Fruit fly (Drosophila melanogaster) whole organism, wandering third instar larva: Measurements from ENCODE around the gene Mst36Fa.
A peak's percentile ranks its signal among the peaks of the same experiment; 100 is the strongest.

Experiments
- CG32264 ChIP-seq: fragments of 200-800 bp; sonication (Bioruptor generic); optimal IDR thresholded peaks from 2 replicates; lab custom pipeline; 2016; ENCODE audit warnings: missing biosample characterization, missing genetic modification characterization
- CG9705 ChIP-seq: fragments of 200-800 bp; sonication (Bioruptor generic); optimal IDR thresholded peaks from 2 replicates; lab custom pipeline; 2018; ENCODE audit warnings: missing biosample characterization, mild to moderate bottlenecking, missing genetic modification characterization
- CrebA ChIP-seq: fragments of 200-800 bp; sonication (Bioruptor generic); optimal IDR thresholded peaks from 2 replicates; lab custom pipeline; 2016; ENCODE audit warnings: missing biosample characterization, mild to moderate bottlenecking, missing genetic modification characterization, borderline replicate concordance
- Dfd ChIP-seq: fragments of >200 bp; optimal IDR thresholded peaks from 2 replicates; lab custom pipeline; 2017; ENCODE audit warnings: missing biosample characterization, missing genetic modification characterization
- GATAd ChIP-seq: sonication (Bioruptor generic); optimal IDR thresholded peaks from 2 replicates; lab custom pipeline; 2016; ENCODE audit warnings: missing biosample characterization, missing genetic modification characterization
- HLH106 ChIP-seq: fragments of 200-800 bp; optimal IDR thresholded peaks from 3 replicates; lab custom pipeline; 2019; ENCODE audit warnings: missing biosample characterization, mild to moderate bottlenecking, missing genetic modification characterization, moderate library complexity
- Hnf4 ChIP-seq: fragments of 200-800 bp; sonication (Bioruptor generic); optimal IDR thresholded peaks from 2 replicates; lab custom pipeline; 2016; ENCODE audit warnings: missing biosample characterization, mild to moderate bottlenecking, missing genetic modification characterization
- Hr78 ChIP-seq: fragments of >200 bp; optimal IDR thresholded peaks from 2 replicates; lab custom pipeline; 2017; ENCODE audit warnings: missing biosample characterization, missing genetic modification characterization
- Hr83 ChIP-seq: fragments of 200-300 bp; sonication (Bioruptor generic); optimal IDR thresholded peaks from 2 replicates; lab custom pipeline; 2016; ENCODE audit warnings: missing biosample characterization, mild to moderate bottlenecking, missing genetic modification characterization, moderate library complexity; ENCODE audit not compliant: poor library complexity, severe bottlenecking
- Jra ChIP-seq: sonication (Bioruptor generic); optimal IDR thresholded peaks from 2 replicates; lab custom pipeline; 2016; ENCODE audit warnings: missing biosample characterization, missing genetic modification characterization
- Myc ChIP-seq: fragments of >200 bp; optimal IDR thresholded peaks from 2 replicates; lab custom pipeline; 2017
- N ChIP-seq: fragments of >200 bp; optimal IDR thresholded peaks from 2 replicates; lab custom pipeline; 2018; ENCODE audit warnings: missing biosample characterization, missing external identifiers, missing genetic modification characterization
- OdsH ChIP-seq: fragments of 200-800 bp; sonication (Bioruptor generic); optimal IDR thresholded peaks from 2 replicates; lab custom pipeline; 2016; ENCODE audit warnings: missing biosample characterization, mild to moderate bottlenecking, missing genetic modification characterization
- Rel ChIP-seq, 2 experiments: fragments of 200-800 bp; sonication (Bioruptor generic) in 1 of 2; optimal IDR thresholded peaks; 2 replicates in 1 of 2; 3 replicates in 1 of 2; lab custom pipeline; 2016 to 2019; ENCODE audit warnings: mild to moderate bottlenecking in 2 of 2, missing biosample characterization in 2 of 2, missing genetic modification characterization in 2 of 2, moderate library complexity in 1 of 2
- Sp1 ChIP-seq: fragments of 200-800 bp; sonication (Bioruptor generic); optimal IDR thresholded peaks from 3 replicates; lab custom pipeline; 2019; ENCODE audit warnings: missing biosample characterization, mild to moderate bottlenecking, missing genetic modification characterization, moderate library complexity
- Vsx2 ChIP-seq: fragments of 200-300, 225-300 bp; sonication (Bioruptor generic); optimal IDR thresholded peaks from 2 replicates; lab custom pipeline; 2018; ENCODE audit warnings: missing biosample characterization, missing genetic modification characterization; ENCODE audit not compliant: partially characterized antibody
- br ChIP-seq: fragments of 200-800 bp; sonication (Bioruptor generic); optimal IDR thresholded peaks from 2 replicates; lab custom pipeline; 2016; ENCODE audit warnings: missing biosample characterization, missing genetic modification characterization
- brk ChIP-seq: fragments of 200-800 bp; sonication (Bioruptor generic); optimal IDR thresholded peaks from 2 replicates; lab custom pipeline; 2016; ENCODE audit warnings: missing biosample characterization, mild to moderate bottlenecking, missing genetic modification characterization
- dl ChIP-seq, 2 experiments: fragments of 175-275, 200-275 bp in 1 of 2; fragments of 200-275 bp in 1 of 2; sonication (Bioruptor generic); optimal IDR thresholded peaks; lab custom pipeline; 2018; ENCODE audit warnings: mild to moderate bottlenecking in 2 of 2, missing biosample characterization in 2 of 2, missing genetic modification characterization in 2 of 2, moderate library complexity in 2 of 2; ENCODE audit not compliant: partially characterized antibody in 2 of 2, insufficient read depth in 1 of 2
- dmrt93B ChIP-seq: fragments of 200-800 bp; sonication (Bioruptor generic); optimal IDR thresholded peaks from 2 replicates; lab custom pipeline; 2018; ENCODE audit warnings: missing biosample characterization, mild to moderate bottlenecking, missing genetic modification characterization
- ey ChIP-seq: fragments of 200-800 bp; sonication (Bioruptor generic); optimal IDR thresholded peaks from 2 replicates; lab custom pipeline; 2016; ENCODE audit warnings: missing biosample characterization, missing genetic modification characterization
- foxo ChIP-seq, 2 experiments: fragments of 200-800 bp; sonication (Bioruptor generic); optimal IDR thresholded peaks; 2 replicates in 1 of 2; 3 replicates in 1 of 2; lab custom pipeline; 2016 to 2017; ENCODE audit warnings: missing biosample characterization in 2 of 2, missing genetic modification characterization in 2 of 2
- h ChIP-seq: fragments of 200-800 bp; sonication (Bioruptor generic); optimal IDR thresholded peaks from 3 replicates; lab custom pipeline; 2016; ENCODE audit warnings: missing biosample characterization, mild to moderate bottlenecking, missing genetic modification characterization
- jim ChIP-seq: fragments of 175-275, 200-325 bp; sonication (Bioruptor generic); optimal IDR thresholded peaks from 2 replicates; lab custom pipeline; 2016; ENCODE audit warnings: missing biosample characterization, mild to moderate bottlenecking, missing genetic modification characterization
- lola ChIP-seq: fragments of >200 bp; optimal IDR thresholded peaks from 2 replicates; lab custom pipeline; 2017; ENCODE audit warnings: missing biosample characterization, missing genetic modification characterization
- pan ChIP-seq: fragments of >200 bp; optimal IDR thresholded peaks from 2 replicates; lab custom pipeline; 2017
- psq ChIP-seq: fragments of 200-800 bp; sonication (Bioruptor generic); optimal IDR thresholded peaks from 3 replicates; lab custom pipeline; 2017; ENCODE audit warnings: missing biosample characterization, mild to moderate bottlenecking, missing genetic modification characterization, moderate library complexity
- rgr ChIP-seq: fragments of 200-800 bp; sonication (Bioruptor generic); optimal IDR thresholded peaks from 3 replicates; lab custom pipeline; 2016; ENCODE audit warnings: missing biosample characterization, mild to moderate bottlenecking, missing genetic modification characterization
- sage ChIP-seq: fragments of 200-800 bp; sonication (Bioruptor generic); optimal IDR thresholded peaks from 2 replicates; lab custom pipeline; 2016; ENCODE audit warnings: missing biosample characterization, mild to moderate bottlenecking, missing genetic modification characterization
- tai ChIP-seq: sonication (Bioruptor generic); optimal IDR thresholded peaks from 2 replicates; lab custom pipeline; 2016; ENCODE audit warnings: missing biosample characterization, missing genetic modification characterization
- usp ChIP-seq: fragments of >200 bp; optimal IDR thresholded peaks from 2 replicates; lab custom pipeline; 2017; ENCODE audit warnings: missing biosample characterization, missing genetic modification characterization
- woc ChIP-seq: sonication (Bioruptor generic); optimal IDR thresholded peaks from 2 replicates; lab custom pipeline; 2016; ENCODE audit warnings: missing biosample characterization, mild to moderate bottlenecking, missing genetic modification characterization

Gene Mst36Fa

dm6 chr2L:18689376-18689775 is 12.6 kb upstream of the Mst36Fa start, which contains the start of gene CG10336:
TSS of gene CG10336 (plus strand) at chr2L:18689528.
- TF ChIP-seq woc (GFP tag; lab: Kevin White, UChicago) (no peak), foxo (GFP tag; optimal IDR thresholded peaks at IDR 0.05; lab: Kevin White, UChicago) (no peak), h (GFP tag; lab: Kevin White, UChicago) (no peak), Rel (GFP tag; optimal IDR thresholded peaks at IDR 0.05; lab: Kevin White, UChicago) (no peak), Rel (tag; optimal IDR thresholded peaks at IDR 0.05; lab: Kevin White, UChicago) (peak; percentile 19)
- TF ChIP-seq, all 38 proteins: peak for 1

- TF ChIP-seq jim (GFP tag; lab: Kevin White, UChicago) (peak; percentile 56), h (GFP tag; lab: Kevin White, UChicago) (no peak), Dfd (GFP tag; lab: Kevin White, UChicago) (no peak), Hnf4 (no peak), Jra (GFP tag; lab: Kevin White, UChicago) (peak; percentile 10), Sp1 (peak; percentile 3), HLH106 (tag; lab: Kevin White, UChicago) (peak; percentile 20), woc (GFP tag; lab: Kevin White, UChicago) (peak; percentile 92), CG32264 (GFP tag; lab: Kevin White, UChicago) (no peak), pan (no peak), rgr (no peak), dl (GFP tag; optimal IDR thresholded peaks at IDR 0.05; lab: Kevin White, UChicago; ENCODE audit: insufficient read depth in 1 of 2, partially characterized antibody in 2 of 2) (no peak), Myc (lab: Kevin White, UChicago) (peak; percentile 67), CG9705 (GFP tag; lab: Kevin White, UChicago) (peak; percentile 20), Hr83 (GFP tag; lab: Kevin White, UChicago) (peak; percentile 85), foxo (GFP tag; optimal IDR thresholded peaks at IDR 0.05; lab: Kevin White, UChicago) (peak in 1 of 2 experiments; percentile 56), Rel (GFP tag; optimal IDR thresholded peaks at IDR 0.05; lab: Kevin White, UChicago) (no peak), Rel (tag; optimal IDR thresholded peaks at IDR 0.05; lab: Kevin White, UChicago) (peak; percentile 56)
These were observed 12.0 kb upstream of the Mst36Fa start, which contains the start of gene msl-1 for dm6 chr2L:18688646-18689296. TSS of gene msl-1 (minus strand) at chr2L:18688800.

DNA sequence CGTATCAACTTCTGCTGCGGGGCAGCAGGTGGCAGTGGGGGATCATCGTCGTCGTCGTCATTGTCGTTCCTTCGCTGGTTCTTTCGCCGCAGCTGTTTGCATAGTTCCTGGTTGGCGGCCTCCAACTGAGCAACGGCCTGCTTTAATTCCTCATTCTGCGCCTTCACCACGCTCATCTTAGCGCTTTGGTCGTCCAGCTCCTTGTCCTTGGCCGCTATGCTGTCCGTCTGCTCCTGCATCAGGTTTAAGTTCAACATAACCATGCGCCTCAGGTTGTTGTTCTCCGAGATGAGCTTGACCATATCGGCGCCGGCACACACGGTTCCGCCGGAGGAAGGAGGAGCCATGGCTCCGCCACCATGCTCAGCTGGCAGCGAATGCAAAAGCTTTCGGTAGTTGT is 11.0 kb upstream of the Mst36Fa start:
- TF ChIP-seq OdsH (GFP tag; lab: Kevin White, UChicago): no peak
- no peak for TF ChIP-seq Myc (lab: Kevin White, UChicago)
- no peak for TF ChIP-seq CrebA (GFP tag; lab: Kevin White, UChicago)
- no peak for TF ChIP-seq brk (GFP tag; lab: Kevin White, UChicago)
- no peak for TF ChIP-seq usp (GFP tag; lab: Kevin White, UChicago)
- no peak for TF ChIP-seq woc (GFP tag; lab: Kevin White, UChicago)
- no peak for TF ChIP-seq Hr83 (GFP tag; lab: Kevin White, UChicago)
- TF ChIP-seq Hnf4: no peak
- no peak for TF ChIP-seq lola (GFP tag; lab: Kevin White, UChicago)
- TF ChIP-seq ey (GFP tag; lab: Kevin White, UChicago): no peak
- no peak for TF ChIP-seq jim (GFP tag; lab: Kevin White, UChicago)
- TF ChIP-seq Jra (GFP tag; lab: Kevin White, UChicago): no peak

DNA sequence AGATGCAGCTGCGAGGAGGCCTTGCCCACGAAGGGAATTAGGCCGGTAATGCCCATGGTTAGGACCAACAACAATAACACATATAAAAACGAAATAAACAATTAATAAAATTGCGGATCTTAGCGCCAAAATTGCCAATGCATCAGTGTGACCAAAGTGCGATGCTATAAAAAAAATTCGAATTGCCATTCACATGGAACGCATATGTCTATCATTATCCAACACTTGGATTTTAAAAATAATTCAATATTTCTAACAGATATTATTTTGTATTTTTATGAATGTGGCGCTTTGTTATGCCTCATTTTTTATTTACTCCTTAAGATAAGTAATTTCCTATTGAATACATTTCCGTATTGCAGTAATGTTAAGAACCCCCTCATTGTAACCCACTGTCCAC is 5.1 kb upstream of the Mst36Fa start, which contains the start of gene tos:
Gene tos, minus strand, starts transcription at position 173 of the 400 bp plus-strand sequence.
- TF ChIP-seq psq (GFP tag; lab: Kevin White, UChicago): no peak
- no peak for TF ChIP-seq woc (GFP tag; lab: Kevin White, UChicago)
- no peak for TF ChIP-seq brk (GFP tag; lab: Kevin White, UChicago)
- TF ChIP-seq rgr: no peak
- no peak for TF ChIP-seq Hr83 (GFP tag; lab: Kevin White, UChicago)
- no peak for TF ChIP-seq h (GFP tag; lab: Kevin White, UChicago)
- no peak for TF ChIP-seq lola (GFP tag; lab: Kevin White, UChicago)
- TF ChIP-seq Myc (lab: Kevin White, UChicago): peak; percentile 14
- no peak for TF ChIP-seq GATAd (GFP tag; lab: Kevin White, UChicago)
- TF ChIP-seq Rel (GFP tag; optimal IDR thresholded peaks at IDR 0.05; lab: Kevin White, UChicago): no peak
- TF ChIP-seq Rel (tag; optimal IDR thresholded peaks at IDR 0.05; lab: Kevin White, UChicago): peak; percentile 7

DNA sequence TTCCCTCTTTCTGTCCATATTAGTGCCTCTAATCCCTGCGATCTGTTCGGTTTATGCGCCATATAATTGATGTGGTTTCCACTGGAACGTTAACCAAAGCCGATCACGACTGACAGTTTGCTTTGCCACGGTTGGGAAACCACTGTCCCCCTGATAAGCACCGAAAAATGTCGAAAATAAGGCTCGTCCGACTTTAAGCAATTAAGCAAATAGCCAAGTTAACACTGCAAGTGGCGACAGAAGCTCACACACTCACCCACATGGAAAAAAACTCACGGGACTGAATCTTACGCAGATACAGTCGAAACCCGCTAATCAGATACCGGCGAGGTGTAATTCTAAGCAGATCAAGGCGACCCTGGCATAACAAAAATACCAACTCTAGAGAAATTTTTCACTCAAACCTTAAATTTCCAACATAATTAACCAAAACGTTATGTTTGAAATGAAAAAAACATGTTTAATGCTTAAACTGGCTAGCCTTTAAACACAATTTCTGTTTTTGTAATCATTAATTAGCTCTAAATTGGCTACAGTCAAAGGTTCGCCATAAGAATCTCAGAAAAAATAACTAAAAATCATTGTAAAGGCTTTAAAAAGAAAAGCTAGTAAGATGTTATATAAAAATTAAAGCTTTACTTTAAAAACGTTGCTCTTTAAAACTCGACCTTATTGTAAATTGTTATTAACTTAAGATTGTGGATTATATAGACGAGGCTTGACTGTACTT is 1.3 kb upstream of the Mst36Fa start:
- no peak for TF ChIP-seq dl (GFP tag; optimal IDR thresholded peaks at IDR 0.05; lab: Kevin White, UChicago; ENCODE audit: insufficient read depth in 1 of 2, partially characterized antibody in 2 of 2)
- no peak for TF ChIP-seq tai (GFP tag; lab: Kevin White, UChicago)
- no peak for TF ChIP-seq Hr78
- TF ChIP-seq HLH106 (tag; lab: Kevin White, UChicago): peak; percentile 77
- no peak for TF ChIP-seq GATAd (GFP tag; lab: Kevin White, UChicago)
- no peak for TF ChIP-seq pan
- peak; percentile 62 for TF ChIP-seq OdsH (GFP tag; lab: Kevin White, UChicago)
- peak; percentile 77 for TF ChIP-seq woc (GFP tag; lab: Kevin White, UChicago)
- peak; percentile 55 for TF ChIP-seq br (GFP tag; lab: Kevin White, UChicago)
- TF ChIP-seq lola (GFP tag; lab: Kevin White, UChicago): no peak
- TF ChIP-seq dmrt93B (GFP tag; lab: Kevin White, UChicago): peak; percentile 65
- TF ChIP-seq ey (GFP tag; lab: Kevin White, UChicago): peak; percentile 64
- TF ChIP-seq jim (GFP tag; lab: Kevin White, UChicago): no peak
- peak; percentile 68 for TF ChIP-seq rgr
- TF ChIP-seq Rel (GFP tag; optimal IDR thresholded peaks at IDR 0.05; lab: Kevin White, UChicago): no peak
- peak; percentile 51 for TF ChIP-seq Rel (tag; optimal IDR thresholded peaks at IDR 0.05; lab: Kevin White, UChicago)
- TF ChIP-seq N: no peak
- peak; percentile 70 for TF ChIP-seq Sp1
- TF ChIP-seq sage (GFP tag; lab: Kevin White, UChicago): no peak
- TF ChIP-seq Dfd (GFP tag; lab: Kevin White, UChicago): no peak
- TF ChIP-seq Hnf4: peak; percentile 52
- TF ChIP-seq brk (GFP tag; lab: Kevin White, UChicago): no peak
- peak; percentile 44 for TF ChIP-seq CG9705 (GFP tag; lab: Kevin White, UChicago)
- peak; percentile 23 for TF ChIP-seq Vsx2 (GFP tag; lab: Kevin White, UChicago)
